Worm (Caenorhabditis elegans) whole organism, L2 larva: Measurements from ENCODE around the gene adss-1.
A peak's percentile ranks its signal among the peaks of the same experiment; 100 is the strongest.

Experiments
- R02D3.7 ChIP-seq: fragments of 150-350 bp; optimal IDR thresholded peaks from 2 replicates; lab custom pipeline; 2014; ENCODE audit warnings: missing biosample characterization, missing genetic modification characterization
- aly-2 ChIP-seq: fragments of 150-350 bp; optimal IDR thresholded peaks from 2 replicates; lab custom pipeline; 2014; ENCODE audit warnings: missing biosample characterization, missing genetic modification characterization
- ama-1 ChIP-seq: fragments of 150-350 bp; optimal IDR thresholded peaks from 2 replicates; lab custom pipeline; 2018; ENCODE audit warnings: inconsistent platforms
- egl-27 ChIP-seq: sonication (generic microtip); optimal IDR thresholded peaks from 3 replicates; lab custom pipeline; 2017; ENCODE audit warnings: missing biosample characterization, missing genetic modification reagents, missing genetic modification characterization
- elt-1 ChIP-seq: fragments of 150-350 bp; optimal IDR thresholded peaks from 2 replicates; lab custom pipeline; 2014; ENCODE audit warnings: missing biosample characterization, missing genetic modification characterization
- fos-1 ChIP-seq: fragments of 150-350 bp; optimal IDR thresholded peaks from 2 replicates; lab custom pipeline; 2014; ENCODE audit warnings: missing biosample characterization, missing genetic modification characterization
- lin-13 ChIP-seq: fragments of 150-350 bp; optimal IDR thresholded peaks from 2 replicates; lab custom pipeline; 2014; ENCODE audit warnings: missing biosample characterization, missing genetic modification reagents, missing genetic modification characterization
- lsy-2 ChIP-seq, 2 experiments: fragments of 150-350 bp in 1 of 2; sonication (generic microtip) in 1 of 2; optimal IDR thresholded peaks; 2 replicates each; lab custom pipeline; 2014 to 2017; ENCODE audit warnings: missing biosample characterization in 2 of 2, missing genetic modification characterization in 2 of 2
- mbf-1 ChIP-seq: sonication (generic microtip); optimal IDR thresholded peaks from 2 replicates; lab custom pipeline; 2017; ENCODE audit warnings: missing biosample characterization, missing genetic modification characterization
- zag-1 ChIP-seq: fragments of 150-350 bp; optimal IDR thresholded peaks from 2 replicates; lab custom pipeline; 2014; ENCODE audit warnings: missing biosample characterization, missing genetic modification characterization
- ztf-4 ChIP-seq: fragments of 150-350 bp; optimal IDR thresholded peaks from 2 replicates; lab custom pipeline; 2014; ENCODE audit warnings: missing biosample characterization, missing genetic modification characterization

ce11 chrV:4806859-4807258 is 16.4 kb downstream of the adss-1 start:
- TF ChIP-seq lsy-2 (tag; optimal IDR thresholded peaks at IDR 0.05; lab: Kevin White, UChicago): no peak
- no peak for TF ChIP-seq ama-1 (lab: Kevin White, UChicago)
- TF ChIP-seq ztf-4: peak; percentile 22
- no peak for TF ChIP-seq mbf-1
- no peak for TF ChIP-seq egl-27 (tag; lab: Kevin White, UChicago)
- no peak for TF ChIP-seq zag-1 (tag; lab: Kevin White, UChicago)
- TF ChIP-seq aly-2 (tag; lab: Kevin White, UChicago): no peak
- no peak for TF ChIP-seq elt-1 (tag; lab: Kevin White, UChicago)
- TF ChIP-seq R02D3.7 (tag; lab: Kevin White, UChicago): no peak
- no peak for TF ChIP-seq fos-1
- TF ChIP-seq lin-13 (GFP tag; lab: Kevin White, UChicago): no peak
